Fruit fly (Drosophila melanogaster) whole organism, embryonic: ENCODE results near the gene CG45218.

Experiments used
- Adf1 ChIP-seq: fragments of 200-800 bp; sonication (Bioruptor generic); IDR thresholded peaks from 2 replicates; pipeline ENCODE4 v1.3.6; 2022; ENCODE audit warnings: missing biosample characterization, missing genetic modification characterization
- Bdp1 ChIP-seq: fragments of 200-800 bp; sonication (Bioruptor generic); optimal IDR thresholded peaks from 3 replicates; lab custom pipeline; 2016; ENCODE audit warnings: missing biosample characterization, missing genetic modification characterization
- CG10366 ChIP-seq: fragments of 200-800 bp; sonication (Bioruptor generic); IDR thresholded peaks from 2 replicates; pipeline ENCODE4 v1.3.6; 2022; ENCODE audit warnings: missing biosample characterization, missing genetic modification characterization
- CG11085 ChIP-seq: fragments of 200-800 bp; sonication (Bioruptor generic); IDR thresholded peaks from 2 replicates; pipeline ENCODE4 v1.3.6; 2022; ENCODE audit warnings: missing biosample characterization, missing genetic modification characterization
- CG11456 ChIP-seq: fragments of 200-800 bp; sonication (Bioruptor generic); IDR thresholded peaks from 3 replicates; pipeline ENCODE4 v1.3.6; 2022; ENCODE audit warnings: missing biosample characterization, missing genetic modification characterization
- CG12299 ChIP-seq: fragments of 200-800 bp; sonication (Bioruptor generic); optimal IDR thresholded peaks from 2 replicates; lab custom pipeline; 2018; ENCODE audit warnings: missing biosample characterization, mild to moderate bottlenecking, missing genetic modification characterization
- CG13123 ChIP-seq: fragments of 200-800 bp; sonication (Bioruptor generic); optimal IDR thresholded peaks from 2 replicates; lab custom pipeline; 2016; ENCODE audit warnings: missing biosample characterization, missing genetic modification characterization
- CG13296 ChIP-seq: fragments of 200-800 bp; sonication (Bioruptor generic); optimal IDR thresholded peaks from 3 replicates; lab custom pipeline; 2018; ENCODE audit warnings: missing biosample characterization, mild to moderate bottlenecking, missing genetic modification characterization
- CG13894 ChIP-seq: fragments of 200-800 bp; sonication (Bioruptor generic); optimal IDR thresholded peaks from 3 replicates; lab custom pipeline; 2018; ENCODE audit warnings: missing biosample characterization, mild to moderate bottlenecking, missing genetic modification characterization, moderate library complexity
- CG14860 ChIP-seq: fragments of 200-800 bp; sonication (Bioruptor generic); IDR thresholded peaks from 3 replicates; pipeline ENCODE4 v1.3.6; 2022; ENCODE audit warnings: missing biosample characterization, missing genetic modification characterization; ENCODE audit not compliant: partially characterized antibody
- CG15601 ChIP-seq: fragments of 200-800 bp; sonication (Bioruptor generic); optimal IDR thresholded peaks from 3 replicates; lab custom pipeline; 2019; ENCODE audit warnings: missing biosample characterization, mild to moderate bottlenecking, missing genetic modification characterization, moderate library complexity
- CG16815 ChIP-seq: fragments of 200-800 bp; sonication (Bioruptor generic); optimal IDR thresholded peaks from 3 replicates; lab custom pipeline; 2017; ENCODE audit warnings: missing biosample characterization, mild to moderate bottlenecking, missing genetic modification characterization
- CG17568 ChIP-seq: fragments of 200-800 bp; sonication (Bioruptor generic); optimal IDR thresholded peaks from 2 replicates; lab custom pipeline; 2018; ENCODE audit warnings: missing biosample characterization, mild to moderate bottlenecking, missing genetic modification characterization, moderate library complexity
- CG1792 ChIP-seq: fragments of 200-800 bp; sonication (Bioruptor generic); optimal IDR thresholded peaks from 2 replicates; lab custom pipeline; 2016; ENCODE audit warnings: missing biosample characterization, missing genetic modification characterization
- CG18011 ChIP-seq: fragments of 200-800 bp; sonication (Bioruptor generic); optimal IDR thresholded peaks from 2 replicates; lab custom pipeline; 2017; ENCODE audit warnings: missing biosample characterization, missing genetic modification characterization, mild to moderate bottlenecking, moderate library complexity, missing genotype
- CG18764 ChIP-seq: fragments of 200-800 bp; sonication (Bioruptor generic); optimal IDR thresholded peaks from 3 replicates; lab custom pipeline; 2016; ENCODE audit warnings: missing biosample characterization, missing genetic modification characterization
- CG2129 ChIP-seq: fragments of 200-800 bp; sonication (Bioruptor generic); IDR thresholded peaks from 2 replicates; pipeline ENCODE4 v1.3.6; 2022; ENCODE audit warnings: missing biosample characterization, missing genetic modification characterization; ENCODE audit not compliant: partially characterized antibody
- CG2712 ChIP-seq: fragments of 200-800 bp; optimal IDR thresholded peaks from 3 replicates; lab custom pipeline; 2019; ENCODE audit warnings: missing biosample characterization, mild to moderate bottlenecking, missing genetic modification characterization, moderate library complexity
- CG30020 ChIP-seq: fragments of 200-800 bp; optimal IDR thresholded peaks from 2 replicates; lab custom pipeline; 2019; ENCODE audit warnings: missing biosample characterization, mild to moderate bottlenecking, missing genetic modification characterization, moderate library complexity
- CG3407 ChIP-seq: fragments of 200-800 bp; sonication (Bioruptor generic); optimal IDR thresholded peaks from 2 replicates; lab custom pipeline; 2018; ENCODE audit warnings: missing biosample characterization, mild to moderate bottlenecking, missing genetic modification characterization
- CG34376 ChIP-seq: fragments of 200-800 bp; sonication (Bioruptor generic); optimal IDR thresholded peaks from 2 replicates; lab custom pipeline; 2018; ENCODE audit warnings: missing biosample characterization, mild to moderate bottlenecking, missing genetic modification characterization
- CG6854 ChIP-seq: fragments of 200-800 bp; sonication (Bioruptor generic); optimal IDR thresholded peaks from 3 replicates; lab custom pipeline; 2017; ENCODE audit warnings: missing biosample characterization, mild to moderate bottlenecking, missing genetic modification characterization
- CG8089 ChIP-seq: fragments of 200-800 bp; sonication (Bioruptor generic); optimal IDR thresholded peaks from 3 replicates; lab custom pipeline; 2016; ENCODE audit warnings: missing biosample characterization, missing genetic modification characterization
- CG9727 ChIP-seq: fragments of 200-800 bp; sonication (Bioruptor generic); optimal IDR thresholded peaks from 3 replicates; lab custom pipeline; 2017; ENCODE audit warnings: missing biosample characterization, mild to moderate bottlenecking, missing genetic modification characterization
- Drgx ChIP-seq: fragments of 200-800 bp; sonication (Bioruptor generic); IDR thresholded peaks from 2 replicates; pipeline ENCODE4 v1.3.6; 2022; ENCODE audit warnings: missing biosample characterization, missing genetic modification characterization
- H15 ChIP-seq: fragments of 200-800 bp; sonication (Bioruptor generic); IDR thresholded peaks from 3 replicates; pipeline ENCODE4 v1.3.6; 2022; ENCODE audit warnings: missing biosample characterization, missing genetic modification characterization
- HLHmδ ChIP-seq: fragments of 200-800 bp; sonication (Bioruptor generic); optimal IDR thresholded peaks from 2 replicates; lab custom pipeline; 2018; ENCODE audit warnings: missing biosample characterization, mild to moderate bottlenecking, missing genetic modification characterization, moderate library complexity
- NFAT ChIP-seq: fragments of 200-800 bp; sonication (Bioruptor generic); IDR thresholded peaks from 2 replicates; pipeline ENCODE4 v1.3.6; 2022; ENCODE audit warnings: missing biosample characterization, missing genetic modification characterization
- Sin3A ChIP-seq: fragments of >200 bp; optimal IDR thresholded peaks from 2 replicates; lab custom pipeline; 2018
- Sox102F ChIP-seq: fragments of 200-800 bp; sonication (Bioruptor generic); optimal IDR thresholded peaks from 2 replicates; lab custom pipeline; 2018; ENCODE audit warnings: missing biosample characterization, mild to moderate bottlenecking, missing genetic modification characterization, moderate library complexity
- Trl ChIP-seq, 3 experiments: fragments of >200 bp in 2 of 3; fragments of 200-800 bp in 1 of 3; sonication (Bioruptor generic) in 1 of 3; optimal IDR thresholded peaks; 2 replicates in 1 of 3; 3 replicates in 2 of 3; lab custom pipeline; 2016 to 2017; ENCODE audit warnings: missing biosample characterization in 1 of 3, missing genetic modification characterization in 1 of 3
- Xbp1 ChIP-seq: fragments of 200-800 bp; sonication (Bioruptor generic); optimal IDR thresholded peaks from 3 replicates; lab custom pipeline; 2016; ENCODE audit warnings: missing biosample characterization, mild to moderate bottlenecking, missing genetic modification characterization
- ap ChIP-seq: fragments of 200-800 bp; sonication (Bioruptor generic); IDR thresholded peaks from 2 replicates; pipeline ENCODE4 v1.3.6; 2022; ENCODE audit warnings: missing biosample characterization, missing genetic modification characterization
- bab2 ChIP-seq: fragments of 200-800 bp; sonication (Bioruptor generic); optimal IDR thresholded peaks from 2 replicates; lab custom pipeline; 2016; ENCODE audit warnings: missing biosample characterization, missing genetic modification characterization
- corto ChIP-seq: fragments of 200-800 bp; sonication (Bioruptor generic); optimal IDR thresholded peaks from 2 replicates; lab custom pipeline; 2016; ENCODE audit warnings: missing biosample characterization, mild to moderate bottlenecking, missing genetic modification characterization, moderate library complexity
- crc ChIP-seq: fragments of 200-800 bp; sonication (Bioruptor generic); optimal IDR thresholded peaks from 2 replicates; lab custom pipeline; 2016; ENCODE audit warnings: missing biosample characterization, missing genetic modification characterization
- esg ChIP-seq: fragments of 200-800 bp; sonication (Bioruptor generic); conservative IDR thresholded peaks from 2 replicates; pipeline ENCODE4 v1.3.6; 2022; ENCODE audit warnings: missing biosample characterization, missing genetic modification characterization
- fru ChIP-seq: fragments of >200 bp; optimal IDR thresholded peaks from 2 replicates; lab custom pipeline; 2017
- fu2 ChIP-seq: fragments of 200-800 bp; sonication (Bioruptor generic); optimal IDR thresholded peaks from 2 replicates; lab custom pipeline; 2016; ENCODE audit warnings: missing biosample characterization, missing genetic modification characterization
- gfzf ChIP-seq: fragments of 200-800 bp; sonication (Bioruptor generic); optimal IDR thresholded peaks from 2 replicates; lab custom pipeline; 2016; ENCODE audit warnings: missing biosample characterization, mild to moderate bottlenecking, missing genetic modification characterization, moderate library complexity
- gro ChIP-seq: fragments of 200-800 bp; sonication (Bioruptor generic); optimal IDR thresholded peaks from 2 replicates; lab custom pipeline; 2016; ENCODE audit warnings: missing biosample characterization, missing genetic modification characterization
- gsb-n ChIP-seq: fragments of 200-800 bp; sonication (Bioruptor generic); optimal IDR thresholded peaks from 3 replicates; lab custom pipeline; 2018; ENCODE audit warnings: missing biosample characterization, mild to moderate bottlenecking, missing genetic modification characterization
- lola ChIP-seq, 3 experiments: fragments of >200 bp in 2 of 3; fragments of 200-800 bp in 1 of 3; sonication (Bioruptor generic) in 1 of 3; optimal IDR thresholded peaks; 2 replicates each; lab custom pipeline; 2017 to 2019; ENCODE audit warnings: missing biosample characterization in 3 of 3, missing genetic modification characterization in 3 of 3, mild to moderate bottlenecking in 1 of 3, moderate library complexity in 1 of 3
- nau ChIP-seq: fragments of 200-800 bp; sonication (Bioruptor generic); optimal IDR thresholded peaks from 3 replicates; lab custom pipeline; 2017; ENCODE audit warnings: missing biosample characterization, mild to moderate bottlenecking, missing genetic modification characterization, missing genetic modification reagents
- nerfin-1 ChIP-seq: fragments of 200-800 bp; sonication (Bioruptor generic); optimal IDR thresholded peaks from 3 replicates; lab custom pipeline; 2019; ENCODE audit warnings: missing biosample characterization, mild to moderate bottlenecking, missing genetic modification characterization, moderate library complexity
- oc ChIP-seq: fragments of 200-800 bp; sonication (Bioruptor generic); optimal IDR thresholded peaks from 2 replicates; lab custom pipeline; 2018; ENCODE audit warnings: missing biosample characterization, mild to moderate bottlenecking, missing genetic modification characterization, moderate library complexity
- sc ChIP-seq, 3 experiments: fragments of >200 bp in 2 of 3; fragments of 200-800 bp in 1 of 3; sonication (Bioruptor generic) in 1 of 3; optimal IDR thresholded peaks; 2 replicates in 2 of 3; 3 replicates in 1 of 3; lab custom pipeline; 2017; ENCODE audit warnings: mild to moderate bottlenecking in 1 of 3, missing biosample characterization in 1 of 3, missing genetic modification characterization in 1 of 3, missing genetic modification reagents in 1 of 3
- sens ChIP-seq: fragments of 200-800 bp; sonication (Bioruptor generic); peaks from one replicate; lab custom pipeline; 2016; ENCODE audit warnings: missing biosample characterization, missing genetic modification characterization
- slbo ChIP-seq: fragments of 200-800 bp; sonication (Bioruptor generic); IDR thresholded peaks from 2 replicates; pipeline ENCODE4 v1.3.6; 2022; ENCODE audit warnings: missing biosample characterization, missing genetic modification characterization
- tna ChIP-seq: fragments of 200-800 bp; sonication (Bioruptor generic); IDR thresholded peaks from 2 replicates; pipeline ENCODE4 v1.3.6; 2022; ENCODE audit warnings: missing biosample characterization, missing genetic modification characterization; ENCODE audit not compliant: partially characterized antibody
- wor ChIP-seq: fragments of 200-800 bp; sonication (Bioruptor generic); IDR thresholded peaks from 2 replicates; pipeline ENCODE4 v1.3.6; 2022; ENCODE audit warnings: missing biosample characterization, missing genetic modification characterization

Gene CG45218

dm6 chr3R:15287763-15288162 lies 2.8 kb downstream of the CG45218 start (continued):
- TF ChIP-seq CG12299 (tag; lab: Kevin White, UChicago) (no peak), CG8089 (no peak), CG13894 (peak; percentile 14), wor (GFP tag; lab: Robert Waterston, UW) (no peak), CG18011 (peak; percentile 99), CG14860 (GFP tag; lab: Robert Waterston, UW) (no peak), CG17568 (GFP tag; lab: Kevin White, UChicago) (no peak), oc (peak; percentile 33), Sin3A (lab: Kevin White, UChicago) (peak; percentile 96), CG13296 (no peak), CG34376 (GFP tag; lab: Kevin White, UChicago) (no peak), gfzf (GFP tag; lab: Kevin White, UChicago) (peak; percentile 97), CG2712 (peak; percentile 19), CG30020 (tag; lab: Kevin White, UChicago) (peak; percentile 23), sc (optimal IDR thresholded peaks at IDR 0.05; lab: Kevin White, UChicago) (no peak), sc (GFP tag; optimal IDR thresholded peaks at IDR 0.05; lab: Kevin White, UChicago) (no peak), CG3407 (GFP tag; lab: Kevin White, UChicago) (no peak), nau (GFP tag; lab: Kevin White, UChicago) (no peak), Xbp1 (peak; percentile 25), esg (no peak), CG2129 (GFP tag; lab: Robert Waterston, UW) (no peak), fu2 (GFP tag; lab: Kevin White, UChicago) (no peak), corto (no peak), bab2 (no peak), HLHmδ (GFP tag; lab: Kevin White, UChicago) (peak; percentile 16), gsb-n (no peak), CG10366 (GFP tag; lab: Robert Waterston, UW) (no peak), sens (GFP tag; lab: Kevin White, UChicago) (peak; percentile 64), nerfin-1 (tag; lab: Kevin White, UChicago) (peak; percentile 23), CG11456 (no peak), CG1792 (GFP tag; lab: Kevin White, UChicago) (peak; percentile 4), CG11085 (no peak), H15 (GFP tag; lab: Robert Waterston, UW) (no peak), crc (GFP tag; lab: Kevin White, UChicago) (no peak), Bdp1 (peak; percentile 33), gro (GFP tag; lab: Kevin White, UChicago) (peak; percentile 37), Adf1 (no peak), lola (GFP tag; optimal IDR thresholded peaks at IDR 0.05; lab: Kevin White, UChicago) (no peak), Trl (optimal IDR thresholded peaks at IDR 0.05; lab: Kevin White, UChicago) (no peak), Trl (GFP tag; optimal IDR thresholded peaks at IDR 0.05; lab: Kevin White, UChicago) (peak; percentile 19), tna (GFP tag; lab: Robert Waterston, UW) (no peak), CG6854 (GFP tag; lab: Kevin White, UChicago) (no peak), CG9727 (peak; percentile 13), NFAT (GFP tag; lab: Robert Waterston, UW) (no peak), CG13123 (GFP tag; lab: Kevin White, UChicago) (no peak), ap (GFP tag; lab: Robert Waterston, UW) (no peak), Sox102F (GFP tag; lab: Kevin White, UChicago) (no peak), CG15601 (tag; lab: Kevin White, UChicago) (no peak), fru (lab: Kevin White, UChicago) (no peak), slbo (GFP tag; lab: Robert Waterston, UW) (no peak), CG18764 (no peak), Drgx (GFP tag; lab: Robert Waterston, UW) (no peak), CG16815 (GFP tag; lab: Kevin White, UChicago) (no peak)
